Fruit fly (Drosophila melanogaster): ENCODE results near the gene Krn.

Gene Krn

dm6 chr3L:17611864-17612505 lies 42.1 kb downstream of the Krn start (continued):
- TF ChIP-seq Elba2 (GFP tag; optimal IDR thresholded peaks at IDR 0.05) (no peak), so (GFP tag; IDR thresholded peaks at IDR 0.05) (no peak), Hr39 (optimal IDR thresholded peaks at IDR 0.05) (no peak), CG16863 (GFP tag; optimal IDR thresholded peaks at IDR 0.05) (no peak), Ptx1 (GFP tag; IDR thresholded peaks at IDR 0.05) (peak; percentile 18; the same call in 1 of the 2 replicates), ac (GFP tag; optimal IDR thresholded peaks at IDR 0.05) (no peak), Mad (GFP tag; optimal IDR thresholded peaks at IDR 0.05) (no peak), cato (GFP tag; optimal IDR thresholded peaks at IDR 0.05; ENCODE audit: borderline replicate concordance) (no peak), pita (GFP tag; optimal IDR thresholded peaks at IDR 0.05) (no peak), z (GFP tag; IDR thresholded peaks at IDR 0.05) (peak; percentile 89), CG30431 (GFP tag; optimal IDR thresholded peaks at IDR 0.05) (no peak), CG9932 (GFP tag; IDR thresholded peaks at IDR 0.05) (no peak), CG7556 (GFP tag; optimal IDR thresholded peaks at IDR 0.05) (no peak), Bteb2 (GFP tag; optimal IDR thresholded peaks at IDR 0.05) (no peak), CG10147 (GFP tag; optimal IDR thresholded peaks at IDR 0.05) (no peak), fu2 (GFP tag; optimal IDR thresholded peaks at IDR 0.05) (no peak), wek (GFP tag; optimal IDR thresholded peaks at IDR 0.05) (no peak), CG8765 (GFP tag; IDR thresholded peaks at IDR 0.05) (no peak), CG10267 (tag; optimal IDR thresholded peaks at IDR 0.05) (no peak), HLH3B (GFP tag; IDR thresholded peaks at IDR 0.05) (no peak), cwo (GFP tag; optimal IDR thresholded peaks at IDR 0.05) (peak; percentile 96), dan (GFP tag; IDR thresholded peaks at IDR 0.05) (no peak), Tbp (GFP tag; optimal IDR thresholded peaks at IDR 0.05) (no peak), B-H2 (GFP tag; optimal IDR thresholded peaks at IDR 0.05) (no peak), CG10431 (GFP tag; optimal IDR thresholded peaks at IDR 0.05) (peak; percentile 33), CG17359 (tag; optimal IDR thresholded peaks at IDR 0.05) (no peak), CG2116 (GFP tag; optimal IDR thresholded peaks at IDR 0.05) (no peak), CG6791 (GFP tag; IDR thresholded peaks at IDR 0.05; ENCODE audit: partially characterized antibody) (peak; percentile 64; the same call in 2 of the 3 replicates), grau (tag; optimal IDR thresholded peaks at IDR 0.05) (no peak), br (optimal IDR thresholded peaks at IDR 0.05) (no peak), pfk (GFP tag; optimal IDR thresholded peaks at IDR 0.05) (no peak), CG6765 (GFP tag; optimal IDR thresholded peaks at IDR 0.05) (no peak), Nf-YC (tag; optimal IDR thresholded peaks at IDR 0.05) (no peak), CG11723 (GFP tag; optimal IDR thresholded peaks at IDR 0.05) (no peak), ATbp (GFP tag; optimal IDR thresholded peaks at IDR 0.05) (no peak), CG10979 (tag; optimal IDR thresholded peaks at IDR 0.05) (no peak), tin (GFP tag; optimal IDR thresholded peaks at IDR 0.05) (no peak), CG6689 (GFP tag; IDR thresholded peaks at IDR 0.05) (no peak), gsb-n (tag; optimal IDR thresholded peaks at IDR 0.05) (no peak), lmd (GFP tag; IDR thresholded peaks at IDR 0.05) (no peak), dimm (GFP tag; IDR thresholded peaks at IDR 0.05) (no peak), CG2875 (GFP tag; optimal IDR thresholded peaks at IDR 0.05) (no peak), p53 (GFP tag; optimal IDR thresholded peaks at IDR 0.05) (no peak), nerfin-1 (tag; optimal IDR thresholded peaks at IDR 0.05) (no peak), twi (tag; optimal IDR thresholded peaks at IDR 0.05) (no peak), kni (GFP tag; optimal IDR thresholded peaks at IDR 0.05) (peak; percentile 30), tll (GFP tag; optimal IDR thresholded peaks at IDR 0.05) (no peak), CG17186 (GFP tag; optimal IDR thresholded peaks at IDR 0.05) (no peak), hbn (GFP tag; IDR thresholded peaks at IDR 0.05; ENCODE audit: partially characterized antibody) (0 out of 2 replicates have a peak, but pooled peaks have one; percentile 16), knrl (GFP tag; IDR thresholded peaks at IDR 0.05; ENCODE audit: partially characterized antibody) (peak; percentile 44; the same call in 2 of the 3 replicates), CG3163 (GFP tag; optimal IDR thresholded peaks at IDR 0.05) (peak; percentile 94)

Measured in whole organism, embryonic.